Worm (Caenorhabditis elegans): Measurements from ENCODE around the gene mltn-5.

ce11 chrII:13964325-13964724 is 39.3 kb downstream of the mltn-5 start:
- TF ChIP-seq lsy-2 (tag; optimal IDR thresholded peaks at IDR 0.05) (no peak), elt-3 (tag; optimal IDR thresholded peaks at IDR 0.05) (no peak), lin-15B (tag; optimal IDR thresholded peaks at IDR 0.05) (no peak), aha-1 (tag; optimal IDR thresholded peaks at IDR 0.05) (no peak), F16B12.6 (tag; optimal IDR thresholded peaks at IDR 0.05) (no peak), unc-62 (GFP tag; optimal IDR thresholded peaks at IDR 0.05) (no peak), lin-14 (GFP tag; optimal IDR thresholded peaks at IDR 0.05) (no peak)

Measured in whole organism, L1 larva.